Fruit fly (Drosophila melanogaster): ENCODE measurements around the gene Rlb1.
A peak's percentile ranks its signal among the peaks of the same experiment; 100 is the strongest.

dm6 chr3R:9527907-9528842, 15.0 kb downstream of the Rlb1 start:
- TF ChIP-seq Dfd (GFP tag; optimal IDR thresholded peaks at IDR 0.05) (no peak), GATAd (GFP tag; optimal IDR thresholded peaks at IDR 0.05) (peak; percentile 77), ey (GFP tag; optimal IDR thresholded peaks at IDR 0.05) (peak; percentile 94), h (GFP tag; optimal IDR thresholded peaks at IDR 0.05) (peak; percentile 99), rgr (GFP tag; optimal IDR thresholded peaks at IDR 0.05) (peak; percentile 96), Hr83 (GFP tag; optimal IDR thresholded peaks at IDR 0.05; ENCODE audit: poor library complexity, severe bottlenecking) (peak; percentile 96)

Measured in whole organism, wandering third instar larva.